Worm (Caenorhabditis elegans): Measurements from ENCODE around the gene rde-11.

ce11 chrIV:13080185-13080584, 24.8 kb upstream of the rde-11 start:
- no peak for TF ChIP-seq nhr-11 (tag; optimal IDR thresholded peaks at IDR 0.05)
- no peak for TF ChIP-seq nfya-1 (tag; optimal IDR thresholded peaks at IDR 0.05)
- no peak for TF ChIP-seq pax-1 (tag; optimal IDR thresholded peaks at IDR 0.05)
- TF ChIP-seq fax-1 (tag; optimal IDR thresholded peaks at IDR 0.05): no peak
- TF ChIP-seq fkh-10 (GFP tag; optimal IDR thresholded peaks at IDR 0.05): no peak
- TF ChIP-seq ama-1 (optimal IDR thresholded peaks at IDR 0.05): no peak
- TF ChIP-seq C08G9.2 (tag; optimal IDR thresholded peaks at IDR 0.05): no peak
- TF ChIP-seq elt-2 (tag; optimal IDR thresholded peaks at IDR 0.05): no peak

Data from whole organism, late embryonic.